Worm (Caenorhabditis elegans) whole organism, L3 larva: ENCODE measurements around the gene cyp-13B2.

Experiments used
- eor-1 ChIP-seq, 2 experiments: fragments of 150-350 bp; optimal IDR thresholded peaks; 2 replicates each; lab custom pipeline; 2014 to 2018; ENCODE audit warnings: missing biosample characterization in 2 of 2, missing genetic modification characterization in 2 of 2
- fkh-2 ChIP-seq: fragments of 150-350 bp; optimal IDR thresholded peaks from 2 replicates; lab custom pipeline; 2014; ENCODE audit warnings: missing biosample characterization, missing genetic modification reagents, missing genetic modification characterization
- hmg-11 ChIP-seq: sonication (generic microtip); optimal IDR thresholded peaks from 2 replicates; lab custom pipeline; 2016; ENCODE audit warnings: missing genetic modification characterization, missing compliant biosample characterization
- mdl-1 ChIP-seq: fragments of 150-350 bp; optimal IDR thresholded peaks from 2 replicates; lab custom pipeline; 2014; ENCODE audit warnings: missing biosample characterization, missing genetic modification characterization

DNA sequence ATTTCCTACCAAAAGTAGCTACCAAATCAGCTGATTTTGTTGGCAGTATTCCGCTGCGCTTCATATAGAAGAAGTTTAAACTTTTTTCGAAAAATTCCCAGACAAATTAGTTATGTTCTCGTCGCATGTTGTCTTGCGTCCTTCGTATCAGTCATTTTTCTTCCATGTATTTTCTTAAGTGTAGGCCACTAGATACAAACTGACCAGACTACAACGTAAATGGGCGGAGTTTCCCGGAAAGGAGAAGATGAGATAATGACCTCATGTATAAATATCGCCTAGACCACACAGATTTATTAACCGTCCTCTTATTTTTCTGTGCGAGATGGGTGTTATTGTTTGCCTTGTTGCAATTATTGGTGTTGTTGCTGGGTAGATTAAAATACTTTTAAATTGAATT is at the start of gene cyp-13B2:
- TF ChIP-seq fkh-2 (tag; lab: Kevin White, UChicago) (no peak), mdl-1 (tag; lab: Kevin White, UChicago) (no peak), hmg-11 (tag; lab: Kevin White, UChicago) (no peak), eor-1 (tag; optimal IDR thresholded peaks at IDR 0.05; lab: Kevin White, UChicago) (no peak)
